Fruit fly (Drosophila melanogaster): Measurements from ENCODE around the gene CG5162.

Gene CG5162

dm6 chrX:17174115-17174514 lies 41.0 kb upstream of the CG5162 start:
- TF ChIP-seq H15 (GFP tag; IDR thresholded peaks at IDR 0.05) = 0 out of 3 replicates have a peak, but pooled peaks have one; percentile 40
- TF ChIP-seq CG12391 (tag; optimal IDR thresholded peaks at IDR 0.05) = peak; percentile 21
- no peak for TF ChIP-seq Mrtf (GFP tag; IDR thresholded peaks at IDR 0.05)
- no peak for TF ChIP-seq CG14667 (GFP tag; IDR thresholded peaks at IDR 0.05)
- peak; percentile 3 for TF ChIP-seq kni (GFP tag; optimal IDR thresholded peaks at IDR 0.05)
- no peak for TF ChIP-seq CG15514 (GFP tag; optimal IDR thresholded peaks at IDR 0.05)
- 0 out of 2 replicates have a peak, but pooled peaks have one; percentile 16 for TF ChIP-seq ssp (GFP tag; IDR thresholded peaks at IDR 0.05)
- TF ChIP-seq twi (tag; optimal IDR thresholded peaks at IDR 0.05) = peak; percentile 42
- no peak for TF ChIP-seq exex (tag; optimal IDR thresholded peaks at IDR 0.05)
- peak in 1 of 2 experiments; percentile 40 for TF ChIP-seq bsh (GFP tag; optimal IDR thresholded peaks at IDR 0.05)
- TF ChIP-seq CG8388 (GFP tag; optimal IDR thresholded peaks at IDR 0.05) = peak; percentile 39
- TF ChIP-seq CG2712 (tag; optimal IDR thresholded peaks at IDR 0.05) = peak; percentile 58
- TF ChIP-seq ara (GFP tag; IDR thresholded peaks at IDR 0.05) = peak; percentile 49; the same call in 1 of the 2 replicates
- TF ChIP-seq ind (GFP tag; optimal IDR thresholded peaks at IDR 0.05) = peak; percentile 1
- peak; percentile 31 for TF ChIP-seq dmrt11E (tag; optimal IDR thresholded peaks at IDR 0.05)
- peak in 1 of 2 experiments; percentile 5 for TF ChIP-seq Hr78 (GFP tag; optimal IDR thresholded peaks at IDR 0.05)
- peak; percentile 51 for TF ChIP-seq CG10979 (tag; optimal IDR thresholded peaks at IDR 0.05)
- TF ChIP-seq Ssrp (tag; optimal IDR thresholded peaks at IDR 0.05) = no peak
- peak; percentile 55 for TF ChIP-seq Drgx (GFP tag; IDR thresholded peaks at IDR 0.05)
- TF ChIP-seq az2 (GFP tag; optimal IDR thresholded peaks at IDR 0.05) = no peak
- TF ChIP-seq Aef1 (GFP tag; IDR thresholded peaks at IDR 0.05) = no peak
- peak; percentile 42 for TF ChIP-seq D19A (tag; optimal IDR thresholded peaks at IDR 0.05)
- no peak for TF ChIP-seq CG11695 (GFP tag; IDR thresholded peaks at IDR 0.05)
- TF ChIP-seq hkb (optimal IDR thresholded peaks at IDR 0.05) = no peak
- TF ChIP-seq hkb (GFP tag; IDR thresholded peaks at IDR 0.05) = 0 out of 2 replicates have a peak, but pooled peaks have one; percentile 24
- TF ChIP-seq dmrt99B (tag; optimal IDR thresholded peaks at IDR 0.05) = peak; percentile 43
- no peak for TF ChIP-seq CG15696 (tag; optimal IDR thresholded peaks at IDR 0.05)
- peak; percentile 56; the same call in 1 of the 2 replicates for TF ChIP-seq vvl (GFP tag; IDR thresholded peaks at IDR 0.05)
- TF ChIP-seq lab (GFP tag; optimal IDR thresholded peaks at IDR 0.05) = peak; percentile 11
- peak; percentile 17; the same call in 1 of the 2 replicates for TF ChIP-seq lmd (GFP tag; IDR thresholded peaks at IDR 0.05)
- TF ChIP-seq Rx (GFP tag; IDR thresholded peaks at IDR 0.05) = peak; percentile 46; the same call in 1 of the 2 replicates
- peak in 1 of 3 experiments; percentile 2 for TF ChIP-seq lola (GFP tag; optimal IDR thresholded peaks at IDR 0.05)
- TF ChIP-seq CG9609 (GFP tag; optimal IDR thresholded peaks at IDR 0.05) = no peak
- no peak for TF ChIP-seq mam (GFP tag; optimal IDR thresholded peaks at IDR 0.05)
- TF ChIP-seq CG17361 (GFP tag; IDR thresholded peaks at IDR 0.05) = 0 out of 3 replicates have a peak, but pooled peaks have one; percentile 45
- TF ChIP-seq Sox102F (GFP tag; optimal IDR thresholded peaks at IDR 0.05) = peak; percentile 24
- no peak for TF ChIP-seq CG18011 (GFP tag; optimal IDR thresholded peaks at IDR 0.05)
- peak; percentile 58 for TF ChIP-seq ttk (GFP tag; IDR thresholded peaks at IDR 0.05)
- no peak for TF ChIP-seq CG9797 (GFP tag; optimal IDR thresholded peaks at IDR 0.05)
- no peak for TF ChIP-seq CG4854 (GFP tag; optimal IDR thresholded peaks at IDR 0.05)
- TF ChIP-seq CG18599 (GFP tag; optimal IDR thresholded peaks at IDR 0.05) = peak; percentile 7
- peak; percentile 35 for TF ChIP-seq Ptx1 (GFP tag; IDR thresholded peaks at IDR 0.05)
- TF ChIP-seq CG14710 (tag; optimal IDR thresholded peaks at IDR 0.05) = peak; percentile 5
- no peak for TF ChIP-seq D (optimal IDR thresholded peaks at IDR 0.05)
- TF ChIP-seq D (GFP tag; optimal IDR thresholded peaks at IDR 0.05) = peak; percentile 20
- peak; percentile 40; the same call in 1 of the 2 replicates for TF ChIP-seq CG31441 (GFP tag; IDR thresholded peaks at IDR 0.05)
- TF ChIP-seq CG18262 (tag; optimal IDR thresholded peaks at IDR 0.05) = peak; percentile 41
- peak; percentile 69 for TF ChIP-seq Xrp1 (GFP tag; IDR thresholded peaks at IDR 0.05)
- TF ChIP-seq emc (GFP tag; optimal IDR thresholded peaks at IDR 0.05) = no peak
- TF ChIP-seq CG10267 (tag; optimal IDR thresholded peaks at IDR 0.05) = peak; percentile 18
